Fruit fly (Drosophila melanogaster) whole organism, embryonic: ENCODE results near the gene smo.
A peak's percentile ranks its signal among the peaks of the same experiment; 100 is the strongest.

ENCODE experiments used
- Adf1 ChIP-seq: fragments of 200-800 bp; sonication (Bioruptor generic); IDR thresholded peaks from 2 replicates; pipeline ENCODE4 v1.3.6; 2022; ENCODE audit warnings: missing biosample characterization, missing genetic modification characterization
- Awh ChIP-seq: fragments of 200-800 bp; sonication (Bioruptor generic); IDR thresholded peaks from 2 replicates; pipeline ENCODE4, ENCODE4 v1.3.6; 2022; ENCODE audit warnings: missing biosample characterization, missing genetic modification characterization
- Bdp1 ChIP-seq: fragments of 200-800 bp; sonication (Bioruptor generic); optimal IDR thresholded peaks from 3 replicates; lab custom pipeline; 2016; ENCODE audit warnings: missing biosample characterization, missing genetic modification characterization
- C15 ChIP-seq: fragments of 200-800 bp; sonication (Bioruptor generic); IDR thresholded peaks from 3 replicates; pipeline ENCODE4 v1.3.6; 2022; ENCODE audit warnings: missing biosample characterization, missing genetic modification characterization
- CG10565 ChIP-seq: fragments of 200-800 bp; sonication (Bioruptor generic); optimal IDR thresholded peaks from 3 replicates; lab custom pipeline; 2016; ENCODE audit warnings: missing biosample characterization, mild to moderate bottlenecking, missing genetic modification characterization
- CG12155 ChIP-seq: fragments of 200-800 bp; sonication (Bioruptor generic); optimal IDR thresholded peaks from 3 replicates; lab custom pipeline; 2016; ENCODE audit warnings: missing biosample characterization, missing genetic modification characterization
- CG13123 ChIP-seq: fragments of 200-800 bp; sonication (Bioruptor generic); optimal IDR thresholded peaks from 2 replicates; lab custom pipeline; 2016; ENCODE audit warnings: missing biosample characterization, missing genetic modification characterization
- CG14050 ChIP-seq: fragments of 200-800 bp; sonication (Bioruptor generic); IDR thresholded peaks from 3 replicates; pipeline ENCODE4 v1.3.6; 2022; ENCODE audit warnings: missing biosample characterization, missing genetic modification characterization
- CG16815 ChIP-seq: fragments of 200-800 bp; sonication (Bioruptor generic); optimal IDR thresholded peaks from 3 replicates; lab custom pipeline; 2017; ENCODE audit warnings: missing biosample characterization, mild to moderate bottlenecking, missing genetic modification characterization
- CG16863 ChIP-seq: fragments of 200-800 bp; sonication (Bioruptor generic); optimal IDR thresholded peaks from 3 replicates; lab custom pipeline; 2016; ENCODE audit warnings: missing biosample characterization, missing genetic modification characterization
- CG17186 ChIP-seq: fragments of 200-800 bp; sonication (Bioruptor generic); optimal IDR thresholded peaks from 3 replicates; lab custom pipeline; 2017; ENCODE audit warnings: missing biosample characterization, missing genetic modification reagents, missing genetic modification characterization
- CG18619 ChIP-seq: fragments of 200-800 bp; sonication (Bioruptor generic); optimal IDR thresholded peaks from 3 replicates; lab custom pipeline; 2017; ENCODE audit warnings: missing biosample characterization, mild to moderate bottlenecking, missing genetic modification characterization
- CG18764 ChIP-seq: fragments of 200-800 bp; sonication (Bioruptor generic); optimal IDR thresholded peaks from 3 replicates; lab custom pipeline; 2016; ENCODE audit warnings: missing biosample characterization, missing genetic modification characterization
- CG2875 ChIP-seq: fragments of 200-800 bp; sonication (Bioruptor generic); optimal IDR thresholded peaks from 2 replicates; lab custom pipeline; 2017; ENCODE audit warnings: missing biosample characterization, mild to moderate bottlenecking, missing genetic modification characterization, missing genetic modification reagents
- CG31224 ChIP-seq: fragments of 200-800 bp; sonication (Bioruptor generic); IDR thresholded peaks from 2 replicates; pipeline ENCODE4 v1.3.6; 2022; ENCODE audit warnings: missing biosample characterization, missing genetic modification characterization
- CG33213 ChIP-seq: fragments of 200-800 bp; sonication (Bioruptor generic); optimal IDR thresholded peaks from 3 replicates; lab custom pipeline; 2016; ENCODE audit warnings: missing biosample characterization, missing genetic modification characterization
- CG4707 ChIP-seq: fragments of 200-800 bp; sonication (Bioruptor generic); optimal IDR thresholded peaks from 2 replicates; lab custom pipeline; 2018; ENCODE audit warnings: missing biosample characterization, mild to moderate bottlenecking, missing genetic modification characterization, moderate library complexity
- CG9817 ChIP-seq: fragments of 200-800 bp; sonication (Bioruptor generic); optimal IDR thresholded peaks from 2 replicates; lab custom pipeline; 2018; ENCODE audit warnings: missing biosample characterization, mild to moderate bottlenecking, missing genetic modification characterization, moderate library complexity
- D19A ChIP-seq: fragments of 200-800 bp; optimal IDR thresholded peaks from 3 replicates; lab custom pipeline; 2019; ENCODE audit warnings: missing biosample characterization, mild to moderate bottlenecking, missing genetic modification characterization, moderate library complexity
- Doc2 ChIP-seq: fragments of 200-800 bp; sonication (Bioruptor generic); IDR thresholded peaks from 2 replicates; pipeline ENCODE4 v1.3.6; 2022; ENCODE audit warnings: missing biosample characterization, missing genetic modification characterization
- E2f2 ChIP-seq: fragments of 200-800 bp; sonication (Bioruptor generic); IDR thresholded peaks from 2 replicates; pipeline ENCODE4 v1.3.6; 2022; ENCODE audit warnings: missing biosample characterization, missing genetic modification characterization
- Elba2 ChIP-seq: fragments of 200-800 bp; sonication (Bioruptor generic); optimal IDR thresholded peaks from 3 replicates; lab custom pipeline; 2016; ENCODE audit warnings: missing biosample characterization, missing genetic modification characterization
- HLH3B ChIP-seq: fragments of 200-800 bp; sonication (Bioruptor generic); IDR thresholded peaks from 2 replicates; pipeline ENCODE4 v1.3.6; 2022; ENCODE audit warnings: missing biosample characterization, missing genetic modification characterization
- HLHmδ ChIP-seq: fragments of 200-800 bp; sonication (Bioruptor generic); optimal IDR thresholded peaks from 2 replicates; lab custom pipeline; 2018; ENCODE audit warnings: missing biosample characterization, mild to moderate bottlenecking, missing genetic modification characterization, moderate library complexity
- HmgD ChIP-seq: fragments of 200-800 bp; sonication (Bioruptor generic); optimal IDR thresholded peaks from 3 replicates; lab custom pipeline; 2016; ENCODE audit warnings: missing biosample characterization, missing genetic modification characterization
- Hmx ChIP-seq: fragments of 200-800 bp; sonication (Bioruptor generic); optimal IDR thresholded peaks from 2 replicates; lab custom pipeline; 2016; ENCODE audit warnings: missing biosample characterization, missing genetic modification characterization
- Jarid2 ChIP-seq: fragments of 200-800 bp; sonication (Bioruptor generic); optimal IDR thresholded peaks from 3 replicates; lab custom pipeline; 2017; ENCODE audit warnings: mild to moderate bottlenecking, missing biosample characterization, missing genetic modification reagents, missing genetic modification characterization
- Med ChIP-seq: fragments of 200-800 bp; sonication (Bioruptor generic); peaks from one replicate; lab custom pipeline; 2016; ENCODE audit warnings: missing biosample characterization, missing genetic modification characterization, mild to moderate bottlenecking, inconsistent platforms, moderate library complexity
- Sox102F ChIP-seq: fragments of 200-800 bp; sonication (Bioruptor generic); optimal IDR thresholded peaks from 2 replicates; lab custom pipeline; 2018; ENCODE audit warnings: missing biosample characterization, mild to moderate bottlenecking, missing genetic modification characterization, moderate library complexity
- Spps ChIP-seq: fragments of 200-800 bp; sonication (Bioruptor generic); optimal IDR thresholded peaks from 2 replicates; lab custom pipeline; 2018; ENCODE audit warnings: missing biosample characterization, mild to moderate bottlenecking, missing genetic modification characterization
- Taf1 ChIP-seq: fragments of 200-800 bp; sonication (Bioruptor generic); IDR thresholded peaks from 2 replicates; pipeline ENCODE4 v1.3.6; 2022; ENCODE audit warnings: missing biosample characterization, missing genetic modification characterization
- Tbp ChIP-seq: fragments of >200 bp; optimal IDR thresholded peaks from 2 replicates; lab custom pipeline; 2018; ENCODE audit warnings: missing biosample characterization, missing genetic modification characterization
- dpn ChIP-seq, 2 experiments: fragments of 200-800 bp; sonication (Bioruptor generic); optimal IDR thresholded peaks; 3 replicates each; lab custom pipeline; 2016; ENCODE audit warnings: missing biosample characterization in 2 of 2, missing genetic modification characterization in 2 of 2
- en ChIP-seq: fragments of 200-800 bp; sonication (Bioruptor generic); optimal IDR thresholded peaks from 2 replicates; lab custom pipeline; 2016; ENCODE audit warnings: missing biosample characterization, missing genetic modification characterization
- ewg ChIP-seq: fragments of 200-800 bp; sonication (Bioruptor generic); optimal IDR thresholded peaks from 3 replicates; lab custom pipeline; 2017; ENCODE audit warnings: mild to moderate bottlenecking, missing biosample characterization, missing genetic modification reagents, missing genetic modification characterization
- grn ChIP-seq: fragments of 200-800 bp; sonication (Bioruptor generic); optimal IDR thresholded peaks from 3 replicates; lab custom pipeline; 2017; ENCODE audit warnings: missing biosample characterization, missing genetic modification characterization
- gro ChIP-seq: fragments of 200-800 bp; sonication (Bioruptor generic); optimal IDR thresholded peaks from 2 replicates; lab custom pipeline; 2016; ENCODE audit warnings: missing biosample characterization, missing genetic modification characterization
- inv ChIP-seq: fragments of 200-800 bp; sonication (Bioruptor generic); IDR thresholded peaks from 2 replicates; pipeline ENCODE4 v1.3.6; 2022; ENCODE audit warnings: missing biosample characterization, missing genetic modification characterization; ENCODE audit not compliant: partially characterized antibody
- klu ChIP-seq: fragments of 200-800 bp; sonication (Bioruptor generic); IDR thresholded peaks from 2 replicates; pipeline ENCODE4 v1.3.6; 2022; ENCODE audit warnings: missing biosample characterization, missing genetic modification characterization
- kni ChIP-seq: fragments of 200-800 bp; sonication (Bioruptor generic); optimal IDR thresholded peaks from 3 replicates; lab custom pipeline; 2017; ENCODE audit warnings: mild to moderate bottlenecking, missing biosample characterization, missing genetic modification reagents, missing genetic modification characterization
- lab ChIP-seq: fragments of 200-800 bp; sonication (Bioruptor generic); optimal IDR thresholded peaks from 3 replicates; lab custom pipeline; 2017; ENCODE audit warnings: missing biosample characterization, missing genetic modification characterization, mild to moderate bottlenecking, moderate library complexity, missing genetic modification reagents
- lilli ChIP-seq: fragments of 200-800 bp; sonication (Bioruptor generic); optimal IDR thresholded peaks from 3 replicates; lab custom pipeline; 2016; ENCODE audit warnings: missing biosample characterization, missing genetic modification characterization
- oc ChIP-seq: fragments of 200-800 bp; sonication (Bioruptor generic); optimal IDR thresholded peaks from 2 replicates; lab custom pipeline; 2018; ENCODE audit warnings: missing biosample characterization, mild to moderate bottlenecking, missing genetic modification characterization, moderate library complexity
- pita ChIP-seq: fragments of 200-800 bp; sonication (Bioruptor generic); optimal IDR thresholded peaks from 2 replicates; lab custom pipeline; 2017; ENCODE audit warnings: missing biosample characterization, mild to moderate bottlenecking, missing genetic modification characterization
- pnt ChIP-seq: fragments of 200-800 bp; sonication (Bioruptor generic); optimal IDR thresholded peaks from 3 replicates; lab custom pipeline; 2016; ENCODE audit warnings: missing biosample characterization, missing genetic modification characterization
- slp2 ChIP-seq: fragments of 200-800 bp; sonication (Bioruptor generic); optimal IDR thresholded peaks from 2 replicates; lab custom pipeline; 2016; ENCODE audit warnings: missing biosample characterization, missing genetic modification characterization
- stc ChIP-seq: fragments of 200-800 bp; sonication (Bioruptor generic); IDR thresholded peaks from 2 replicates; pipeline ENCODE4 v1.3.6; 2022; ENCODE audit warnings: missing biosample characterization, missing genetic modification characterization
- sug ChIP-seq: fragments of 200-800 bp; optimal IDR thresholded peaks from 2 replicates; lab custom pipeline; 2019; ENCODE audit warnings: missing biosample characterization, mild to moderate bottlenecking, missing genetic modification characterization, moderate library complexity
- unpg ChIP-seq: fragments of 200-800 bp; sonication (Bioruptor generic); optimal IDR thresholded peaks from 3 replicates; lab custom pipeline; 2018; ENCODE audit warnings: missing biosample characterization, mild to moderate bottlenecking, missing genetic modification characterization, moderate library complexity
- zen2 ChIP-seq: fragments of 200-800 bp; sonication (Bioruptor generic); IDR thresholded peaks from 3 replicates; pipeline ENCODE4 v1.3.6; 2022; ENCODE audit warnings: missing biosample characterization, missing genetic modification characterization; ENCODE audit not compliant: partially characterized antibody
- zfh2 ChIP-seq: fragments of 200-800 bp; sonication (Bioruptor generic); optimal IDR thresholded peaks from 2 replicates; lab custom pipeline; 2016; ENCODE audit warnings: missing biosample characterization, missing genetic modification characterization

The smo gene

dm6 chr2L:286421-286820, 9.0 kb downstream of the smo start (continued):
- TF ChIP-seq pnt (GFP tag; lab: Kevin White, UChicago), result peak; percentile 50
- no peak for TF ChIP-seq zen2
- no peak for TF ChIP-seq CG13123 (GFP tag; lab: Kevin White, UChicago)
- TF ChIP-seq CG14050, result peak; percentile 41; the same call in 1 of the 3 replicates
- peak; percentile 56 for TF ChIP-seq CG9817
- peak; percentile 87 for TF ChIP-seq lilli (GFP tag; lab: Kevin White, UChicago)
- TF ChIP-seq D19A, result peak; percentile 5
- TF ChIP-seq dpn (GFP tag; optimal IDR thresholded peaks at IDR 0.05; lab: Kevin White, UChicago), result peak; percentile 73 to 83
- peak; percentile 63 for TF ChIP-seq unpg
- peak; percentile 60; the same call in 1 of the 2 replicates for TF ChIP-seq Adf1 (GFP tag; lab: Robert Waterston, UW)
- TF ChIP-seq oc (tag; lab: Kevin White, UChicago), result peak; percentile 27
- TF ChIP-seq Elba2 (GFP tag; lab: Kevin White, UChicago), result no peak
- no peak for TF ChIP-seq kni (GFP tag; lab: Kevin White, UChicago)
- peak; percentile 75 for TF ChIP-seq Taf1
- 0 out of 3 replicates have a peak, but pooled peaks have one; percentile 41 for TF ChIP-seq C15 (GFP tag; lab: Robert Waterston, UW)
- TF ChIP-seq en (GFP tag; lab: Kevin White, UChicago), result peak; percentile 43
- TF ChIP-seq HLH3B, result peak; percentile 61
- TF ChIP-seq CG16815 (GFP tag; lab: Kevin White, UChicago), result no peak
- TF ChIP-seq CG10565 (GFP tag; lab: Kevin White, UChicago), result no peak
- no peak for TF ChIP-seq klu (GFP tag; lab: Robert Waterston, UW)
- TF ChIP-seq ewg (GFP tag; lab: Kevin White, UChicago), result no peak
- peak; percentile 58 for TF ChIP-seq grn (GFP tag; lab: Kevin White, UChicago)
- peak; percentile 4 for TF ChIP-seq slp2 (GFP tag; lab: Kevin White, UChicago)
- no peak for TF ChIP-seq CG2875 (GFP tag; lab: Kevin White, UChicago)
- 0 out of 2 replicates have a peak, but pooled peaks have one; percentile 18 for TF ChIP-seq stc (GFP tag; lab: Robert Waterston, UW)
- TF ChIP-seq gro (GFP tag; lab: Kevin White, UChicago), result peak; percentile 78
- TF ChIP-seq CG18619, result peak; percentile 55
- no peak for TF ChIP-seq Hmx (GFP tag; lab: Kevin White, UChicago)
- peak; percentile 7 for TF ChIP-seq CG4707 (GFP tag; lab: Kevin White, UChicago)
- TF ChIP-seq CG18764, result peak; percentile 29
- peak; percentile 92 for TF ChIP-seq lab (GFP tag; lab: Kevin White, UChicago)
- no peak for TF ChIP-seq Doc2 (GFP tag; lab: Robert Waterston, UW)
- TF ChIP-seq CG16863 (GFP tag; lab: Kevin White, UChicago), result no peak
- TF ChIP-seq E2f2 (GFP tag; lab: Robert Waterston, UW), result peak; percentile 39; the same call in 1 of the 2 replicates
- 0 out of 2 replicates have a peak, but pooled peaks have one; percentile 44 for TF ChIP-seq CG31224 (GFP tag; lab: Robert Waterston, UW)
- peak; percentile 19 for TF ChIP-seq HLHmδ (GFP tag; lab: Kevin White, UChicago)
- TF ChIP-seq CG33213, result peak; percentile 44
- peak; percentile 58 for TF ChIP-seq Sox102F (GFP tag; lab: Kevin White, UChicago)
- TF ChIP-seq Jarid2, result peak; percentile 41
- TF ChIP-seq HmgD (GFP tag; lab: Kevin White, UChicago), result peak; percentile 13
- no peak for TF ChIP-seq Tbp (GFP tag; lab: Kevin White, UChicago)
- TF ChIP-seq zfh2, result peak; percentile 62
- peak; percentile 95 for TF ChIP-seq Med (GFP tag; lab: Kevin White, UChicago)
- no peak for TF ChIP-seq pita
- no peak for TF ChIP-seq CG17186 (GFP tag; lab: Kevin White, UChicago)
- TF ChIP-seq Spps, result no peak
- TF ChIP-seq sug (tag; lab: Kevin White, UChicago), result peak; percentile 68
- no peak for TF ChIP-seq Bdp1
- peak; percentile 64 for TF ChIP-seq CG12155 (GFP tag; lab: Kevin White, UChicago)
- peak; percentile 53; the same call in 1 of the 2 replicates for TF ChIP-seq Awh
- no peak for TF ChIP-seq inv (GFP tag; lab: Robert Waterston, UW)
